Fruit fly (Drosophila melanogaster): ENCODE results near the gene GIIIspla2.

DNA sequence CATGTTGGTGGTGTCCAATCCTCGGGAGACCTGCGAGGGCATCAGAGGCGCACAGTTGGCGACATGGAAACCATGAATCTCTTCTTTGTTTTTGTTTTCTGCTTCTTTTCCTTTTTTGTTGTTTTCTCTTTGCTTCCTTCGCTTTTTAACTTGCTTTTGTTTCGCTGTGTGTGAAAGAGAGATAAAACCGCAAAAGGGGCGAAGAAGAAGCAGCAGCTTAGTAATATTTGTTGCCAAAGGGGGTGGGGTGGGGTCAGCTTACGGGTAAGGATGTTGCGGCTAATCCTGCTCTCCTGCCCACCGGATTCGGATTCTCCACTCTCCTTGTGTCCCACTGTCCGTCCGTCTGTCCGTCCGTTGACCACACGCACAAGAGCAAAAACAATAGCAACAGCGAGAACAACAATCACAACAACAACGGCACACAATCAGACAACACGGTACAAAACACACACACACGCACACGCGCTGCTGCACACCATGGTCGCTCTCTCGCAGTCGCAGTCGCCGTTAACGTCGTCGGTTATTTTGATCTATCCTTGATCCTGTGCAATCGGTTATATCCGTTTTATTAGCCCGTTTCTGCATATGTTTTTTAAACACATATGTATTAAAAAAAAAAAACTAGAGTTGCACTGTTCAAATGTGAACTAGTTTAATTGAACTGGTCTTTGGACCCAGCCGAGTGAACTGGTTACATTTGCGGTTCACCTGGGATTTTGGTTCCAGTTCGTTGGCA lies 19.0 kb downstream of the GIIIspla2 start:
- TF ChIP-seq Lpt (GFP tag; optimal IDR thresholded peaks at IDR 0.05) (no peak), svp (GFP tag) (no peak)

Data from whole organism, prepupa.